Fruit fly (Drosophila melanogaster) whole organism, embryonic: ENCODE data around the gene stck.
A peak's percentile ranks its signal among the peaks of the same experiment; 100 is the strongest.

Source experiments
- Bdp1 ChIP-seq: fragments of 200-800 bp; sonication (Bioruptor generic); optimal IDR thresholded peaks from 3 replicates; lab custom pipeline; 2016; ENCODE audit warnings: missing biosample characterization, missing genetic modification characterization
- Blimp-1 ChIP-seq: fragments of 200-800 bp; sonication (Bioruptor generic); optimal IDR thresholded peaks from 3 replicates; lab custom pipeline; 2018; ENCODE audit warnings: missing biosample characterization, missing genetic modification characterization, mild to moderate bottlenecking, moderate library complexity, missing genetic modification reagents
- CG10462 ChIP-seq: fragments of 200-800 bp; sonication (Bioruptor generic); optimal IDR thresholded peaks from 2 replicates; lab custom pipeline; 2016; ENCODE audit warnings: missing biosample characterization, missing genetic modification characterization
- CG11456 ChIP-seq: fragments of 200-800 bp; sonication (Bioruptor generic); IDR thresholded peaks from 3 replicates; pipeline ENCODE4 v1.3.6; 2022; ENCODE audit warnings: missing biosample characterization, missing genetic modification characterization
- CG12071 ChIP-seq: fragments of 200-800 bp; sonication (Bioruptor generic); optimal IDR thresholded peaks from 3 replicates; lab custom pipeline; 2018; ENCODE audit warnings: missing biosample characterization, mild to moderate bottlenecking, missing genetic modification characterization
- CG13296 ChIP-seq: fragments of 200-800 bp; sonication (Bioruptor generic); optimal IDR thresholded peaks from 3 replicates; lab custom pipeline; 2018; ENCODE audit warnings: missing biosample characterization, mild to moderate bottlenecking, missing genetic modification characterization
- CG14710 ChIP-seq: fragments of 200-800 bp; sonication (Bioruptor generic); optimal IDR thresholded peaks from 3 replicates; lab custom pipeline; 2019; ENCODE audit warnings: missing biosample characterization, mild to moderate bottlenecking, missing genetic modification characterization, moderate library complexity
- CG18262 ChIP-seq: fragments of 200-800 bp; optimal IDR thresholded peaks from 3 replicates; lab custom pipeline; 2019; ENCODE audit warnings: missing biosample characterization, mild to moderate bottlenecking, missing genetic modification characterization, moderate library complexity
- CG18476 ChIP-seq: fragments of 200-800 bp; sonication (Bioruptor generic); optimal IDR thresholded peaks from 2 replicates; lab custom pipeline; 2016; ENCODE audit warnings: missing biosample characterization, mild to moderate bottlenecking, missing genetic modification characterization
- CG2678 ChIP-seq: fragments of 200-800 bp; sonication (Bioruptor generic); optimal IDR thresholded peaks from 3 replicates; lab custom pipeline; 2019; ENCODE audit warnings: missing biosample characterization, mild to moderate bottlenecking, missing genetic modification characterization, moderate library complexity
- CG30020 ChIP-seq: fragments of 200-800 bp; optimal IDR thresholded peaks from 2 replicates; lab custom pipeline; 2019; ENCODE audit warnings: missing biosample characterization, mild to moderate bottlenecking, missing genetic modification characterization, moderate library complexity
- CG3163 ChIP-seq: fragments of 200-800 bp; sonication (Bioruptor generic); optimal IDR thresholded peaks from 3 replicates; lab custom pipeline; 2016; ENCODE audit warnings: missing biosample characterization, missing genetic modification characterization
- CG3407 ChIP-seq: fragments of 200-800 bp; sonication (Bioruptor generic); optimal IDR thresholded peaks from 2 replicates; lab custom pipeline; 2018; ENCODE audit warnings: missing biosample characterization, mild to moderate bottlenecking, missing genetic modification characterization
- CG34224 ChIP-seq: fragments of 200-800 bp; sonication (Bioruptor generic); IDR thresholded peaks from 3 replicates; pipeline ENCODE4 v1.3.6; 2022; ENCODE audit warnings: missing biosample characterization, missing genetic modification characterization; ENCODE audit not compliant: partially characterized antibody
- CG42726 ChIP-seq: fragments of 200-800 bp; sonication (Bioruptor generic); IDR thresholded peaks from 2 replicates; pipeline ENCODE4 v1.3.6; 2022; ENCODE audit warnings: missing biosample characterization, missing genetic modification characterization; ENCODE audit not compliant: partially characterized antibody
- CG6175 ChIP-seq: fragments of 200-800 bp; sonication (Bioruptor generic); IDR thresholded peaks from 3 replicates; pipeline ENCODE4 v1.3.6; 2022; ENCODE audit warnings: missing biosample characterization, missing genetic modification characterization
- CG6683 ChIP-seq: fragments of 200-800 bp; sonication (Bioruptor generic); optimal IDR thresholded peaks from 2 replicates; lab custom pipeline; 2017; ENCODE audit warnings: missing biosample characterization, mild to moderate bottlenecking, missing genetic modification characterization, missing genetic modification reagents
- CG6791 ChIP-seq: fragments of 200-800 bp; sonication (Bioruptor generic); IDR thresholded peaks from 3 replicates; pipeline ENCODE4 v1.3.6; 2022; ENCODE audit warnings: missing biosample characterization, missing genetic modification characterization; ENCODE audit not compliant: partially characterized antibody
- CG7372 ChIP-seq: fragments of 200-800 bp; sonication (Bioruptor generic); IDR thresholded peaks from 2 replicates; pipeline ENCODE4 v1.3.6; 2022; ENCODE audit warnings: missing biosample characterization, missing genetic modification characterization
- CG7745 ChIP-seq: fragments of 200-800 bp; sonication (Bioruptor generic); optimal IDR thresholded peaks from 2 replicates; lab custom pipeline; 2018; ENCODE audit warnings: missing biosample characterization, mild to moderate bottlenecking, missing genetic modification characterization, moderate library complexity
- CG9797 ChIP-seq: fragments of 200-800 bp; sonication (Bioruptor generic); optimal IDR thresholded peaks from 3 replicates; lab custom pipeline; 2018; ENCODE audit warnings: missing biosample characterization, mild to moderate bottlenecking, missing genetic modification characterization
- CG9817 ChIP-seq: fragments of 200-800 bp; sonication (Bioruptor generic); optimal IDR thresholded peaks from 2 replicates; lab custom pipeline; 2018; ENCODE audit warnings: missing biosample characterization, mild to moderate bottlenecking, missing genetic modification characterization, moderate library complexity
- CTCF ChIP-seq: fragments of 200-800 bp; sonication (Bioruptor generic); optimal IDR thresholded peaks from 2 replicates; lab custom pipeline; 2017; ENCODE audit warnings: missing biosample characterization, mild to moderate bottlenecking, missing genetic modification characterization, moderate library complexity
- CrebB ChIP-seq: fragments of 200-800 bp; sonication (Bioruptor generic); optimal IDR thresholded peaks from 3 replicates; lab custom pipeline; 2018; ENCODE audit warnings: missing biosample characterization, mild to moderate bottlenecking, missing genetic modification characterization
- Dref ChIP-seq: fragments of 200-800 bp; sonication (Bioruptor generic); IDR thresholded peaks from 2 replicates; pipeline ENCODE4 v1.3.6; 2022; ENCODE audit warnings: missing biosample characterization, missing genetic modification characterization
- H2.0 ChIP-seq: fragments of 200-800 bp; sonication (Bioruptor generic); IDR thresholded peaks from 2 replicates; pipeline ENCODE4 v1.3.6; 2022; ENCODE audit warnings: missing biosample characterization, missing genetic modification characterization
- Max ChIP-seq: fragments of 200-800 bp; sonication (Bioruptor generic); optimal IDR thresholded peaks from 2 replicates; lab custom pipeline; 2016; ENCODE audit warnings: missing biosample characterization, mild to moderate bottlenecking, missing genetic modification characterization
- NC2α ChIP-seq: fragments of 200-800 bp; sonication (Bioruptor generic); optimal IDR thresholded peaks from 2 replicates; lab custom pipeline; 2016; ENCODE audit warnings: missing biosample characterization, missing genetic modification characterization
- Rfx ChIP-seq: fragments of 200-800 bp; sonication (Bioruptor generic); IDR thresholded peaks from 2 replicates; pipeline ENCODE4 v1.3.6; 2022; ENCODE audit warnings: missing biosample characterization, missing genetic modification characterization
- Sin3A ChIP-seq: fragments of >200 bp; optimal IDR thresholded peaks from 2 replicates; lab custom pipeline; 2018
- Usf ChIP-seq: fragments of 200-800 bp; sonication (Bioruptor generic); optimal IDR thresholded peaks from 2 replicates; lab custom pipeline; 2017; ENCODE audit warnings: missing genotype, missing biosample characterization, missing genetic modification characterization
- Xbp1 ChIP-seq: fragments of 200-800 bp; sonication (Bioruptor generic); optimal IDR thresholded peaks from 3 replicates; lab custom pipeline; 2016; ENCODE audit warnings: missing biosample characterization, mild to moderate bottlenecking, missing genetic modification characterization
- chm ChIP-seq: fragments of 200-800 bp; sonication (Bioruptor generic); IDR thresholded peaks from 2 replicates; pipeline ENCODE4 v1.3.6; 2022; ENCODE audit warnings: missing biosample characterization, missing genetic modification characterization
- corto ChIP-seq: fragments of 200-800 bp; sonication (Bioruptor generic); optimal IDR thresholded peaks from 2 replicates; lab custom pipeline; 2016; ENCODE audit warnings: missing biosample characterization, mild to moderate bottlenecking, missing genetic modification characterization, moderate library complexity
- dpn ChIP-seq, 2 experiments: fragments of 200-800 bp; sonication (Bioruptor generic); optimal IDR thresholded peaks; 3 replicates each; lab custom pipeline; 2016; ENCODE audit warnings: missing biosample characterization in 2 of 2, missing genetic modification characterization in 2 of 2
- eve ChIP-seq, 2 experiments: fragments of >200 bp; optimal IDR thresholded peaks; 2 replicates each; lab custom pipeline; 2017; ENCODE audit warnings: missing biosample characterization in 2 of 2, missing genetic modification characterization in 2 of 2
- ham ChIP-seq: fragments of 200-800 bp; sonication (Bioruptor generic); IDR thresholded peaks from 2 replicates; pipeline ENCODE4 v1.3.6; 2022; ENCODE audit warnings: missing biosample characterization, missing genetic modification characterization
- jumu ChIP-seq: fragments of 200-800 bp; sonication (Bioruptor generic); optimal IDR thresholded peaks from 3 replicates; lab custom pipeline; 2016; ENCODE audit warnings: missing biosample characterization, missing genetic modification characterization
- lilli ChIP-seq: fragments of 200-800 bp; sonication (Bioruptor generic); optimal IDR thresholded peaks from 3 replicates; lab custom pipeline; 2016; ENCODE audit warnings: missing biosample characterization, missing genetic modification characterization
- nerfin-2 ChIP-seq: fragments of 200-800 bp; sonication (Bioruptor generic); IDR thresholded peaks from 2 replicates; pipeline ENCODE4 v1.3.6; 2022; ENCODE audit warnings: missing biosample characterization, missing genetic modification characterization; ENCODE audit not compliant: partially characterized antibody
- nom ChIP-seq: fragments of 200-800 bp; sonication (Bioruptor generic); optimal IDR thresholded peaks from 2 replicates; lab custom pipeline; 2017; ENCODE audit warnings: missing biosample characterization, missing genetic modification characterization, mild to moderate bottlenecking, moderate library complexity, missing genetic modification reagents
- pfk ChIP-seq: fragments of 200-800 bp; sonication (Bioruptor generic); optimal IDR thresholded peaks from 2 replicates; lab custom pipeline; 2018; ENCODE audit warnings: missing biosample characterization, mild to moderate bottlenecking, missing genetic modification characterization, moderate library complexity
- pita ChIP-seq: fragments of 200-800 bp; sonication (Bioruptor generic); optimal IDR thresholded peaks from 2 replicates; lab custom pipeline; 2017; ENCODE audit warnings: missing biosample characterization, mild to moderate bottlenecking, missing genetic modification characterization
- psq ChIP-seq: fragments of 200-800 bp; sonication (Bioruptor generic); optimal IDR thresholded peaks from 2 replicates; lab custom pipeline; 2017; ENCODE audit warnings: missing biosample characterization, missing genetic modification characterization
- repo ChIP-seq: fragments of 200-800 bp; sonication (Bioruptor generic); optimal IDR thresholded peaks from 2 replicates; lab custom pipeline; 2016; ENCODE audit warnings: missing biosample characterization, missing genetic modification characterization
- toy ChIP-seq: fragments of 200-800 bp; sonication (Bioruptor generic); IDR thresholded peaks from 2 replicates; pipeline ENCODE4 v1.3.6; 2022; ENCODE audit warnings: missing biosample characterization, missing genetic modification characterization
- trh ChIP-seq: fragments of 200-800 bp; sonication (Bioruptor generic); optimal IDR thresholded peaks from 2 replicates; lab custom pipeline; 2016; ENCODE audit warnings: missing biosample characterization, missing genetic modification characterization
- vfl ChIP-seq: fragments of 200-800 bp; sonication (Bioruptor generic); optimal IDR thresholded peaks from 2 replicates; lab custom pipeline; 2016; ENCODE audit warnings: missing biosample characterization, missing genetic modification characterization
- vnd ChIP-seq: fragments of 200-800 bp; sonication (Bioruptor generic); IDR thresholded peaks from 3 replicates; pipeline ENCODE4 v1.3.6; 2022; ENCODE audit warnings: missing biosample characterization, missing genetic modification characterization; ENCODE audit not compliant: partially characterized antibody
- zfh1 ChIP-seq: fragments of 200-800 bp; sonication (Bioruptor generic); IDR thresholded peaks from 3 replicates; pipeline ENCODE4 v1.3.6; 2022; ENCODE audit warnings: missing biosample characterization, missing genetic modification characterization

The stck gene

DNA sequence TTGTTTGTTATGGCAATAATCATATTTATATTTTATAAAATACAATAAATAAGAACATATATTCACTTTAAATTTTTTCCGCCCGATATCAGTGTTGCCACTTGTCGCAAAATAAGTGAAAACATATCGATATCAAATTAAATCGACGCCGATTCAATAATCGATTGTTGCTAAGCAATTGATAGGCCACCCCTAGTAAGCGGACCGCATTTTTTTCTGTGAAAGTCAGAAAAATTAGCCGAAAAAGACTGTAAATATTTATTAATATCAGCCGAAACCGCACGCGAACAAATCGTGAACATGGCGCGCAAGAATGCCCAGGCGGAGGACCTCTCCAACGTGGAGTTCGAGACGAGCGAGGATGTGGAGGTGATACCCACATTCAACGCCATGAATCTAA is 43.7 kb upstream of the stck start, which contains the start of gene CG7483 (continued):
- no peak for TF ChIP-seq nom (GFP tag; lab: Kevin White, UChicago)
- no peak for TF ChIP-seq lilli (GFP tag; lab: Kevin White, UChicago)
- no peak for TF ChIP-seq Blimp-1 (GFP tag; lab: Kevin White, UChicago)
- no peak for TF ChIP-seq CG7745 (tag; lab: Kevin White, UChicago)
- no peak for TF ChIP-seq CG11456 (GFP tag; lab: Robert Waterston, UW)
- no peak for TF ChIP-seq CG6175 (GFP tag; lab: Robert Waterston, UW)
- TF ChIP-seq CG30020 (tag; lab: Kevin White, UChicago): no peak
- peak; percentile 79 for TF ChIP-seq nerfin-2 (GFP tag; lab: Robert Waterston, UW)
- TF ChIP-seq dpn (GFP tag; optimal IDR thresholded peaks at IDR 0.05; lab: Kevin White, UChicago): no peak
- TF ChIP-seq Bdp1 (GFP tag; lab: Kevin White, UChicago): no peak
- no peak for TF ChIP-seq CG7372 (GFP tag; lab: Robert Waterston, UW)
- TF ChIP-seq toy: no peak
- peak; percentile 34 for TF ChIP-seq Sin3A (lab: Kevin White, UChicago)
- TF ChIP-seq NC2α (GFP tag; lab: Kevin White, UChicago): no peak
- TF ChIP-seq CG14710 (tag; lab: Kevin White, UChicago): peak; percentile 55
- no peak for TF ChIP-seq CG10462
- no peak for TF ChIP-seq psq (GFP tag; lab: Kevin White, UChicago)
- peak; percentile 75 for TF ChIP-seq vnd (GFP tag; lab: Robert Waterston, UW)
- TF ChIP-seq H2.0: no peak
- no peak for TF ChIP-seq CG3163 (GFP tag; lab: Kevin White, UChicago)
- no peak for TF ChIP-seq chm
- no peak for TF ChIP-seq zfh1
- TF ChIP-seq CG34224 (GFP tag; lab: Robert Waterston, UW): peak; percentile 94
- TF ChIP-seq CG18476 (GFP tag; lab: Kevin White, UChicago): no peak
- TF ChIP-seq Dref: peak; percentile 97

DNA sequence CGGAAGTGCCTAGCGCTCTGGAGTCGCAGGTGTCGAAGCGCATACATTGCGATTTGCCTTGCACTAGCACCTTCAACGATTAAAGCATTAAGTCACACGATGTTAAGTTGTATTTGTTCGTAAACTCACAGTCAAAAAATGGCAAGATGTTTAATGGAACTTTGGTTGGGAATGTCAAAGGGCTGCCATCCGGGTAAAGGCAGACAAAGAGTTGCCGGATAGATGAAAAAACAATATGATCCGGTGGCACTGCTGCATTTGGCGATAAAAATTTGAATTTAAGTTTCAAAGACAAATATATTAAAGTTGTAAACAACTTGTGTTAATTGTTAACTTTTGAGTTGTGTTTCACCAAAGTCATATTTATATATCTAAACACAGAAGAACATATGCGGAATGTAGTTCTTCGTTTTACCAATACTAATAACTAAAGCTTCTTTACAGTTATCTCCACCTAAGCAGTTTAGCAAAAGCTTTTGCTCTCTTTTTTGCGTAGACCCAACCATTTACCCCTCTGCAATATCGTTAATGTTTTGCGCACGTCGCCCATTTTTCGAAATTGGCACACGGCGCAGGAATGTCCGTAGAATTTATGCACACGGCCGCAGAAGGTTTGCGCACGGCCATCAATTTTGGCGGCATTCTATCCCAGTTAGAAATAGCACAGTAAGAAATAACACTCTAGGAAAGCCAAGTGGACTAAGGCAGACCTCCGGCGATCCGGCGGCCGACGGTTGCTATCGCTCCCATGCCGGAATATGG is 40.3 kb upstream of the stck start, which contains the start of gene Coq2:
TSS of gene Coq2 (minus strand) at position 200 of the 762 bp plus-strand sequence.
- TF ChIP-seq pita (GFP tag; lab: Kevin White, UChicago) (peak; percentile 15), pfk (no peak), repo (GFP tag; lab: Kevin White, UChicago) (no peak), CrebB (no peak), Max (GFP tag; lab: Kevin White, UChicago) (no peak), corto (no peak), CG42726 (GFP tag; lab: Robert Waterston, UW) (no peak), CG18262 (tag; lab: Kevin White, UChicago) (no peak), trh (GFP tag; lab: Kevin White, UChicago) (no peak), ham (GFP tag; lab: Robert Waterston, UW) (no peak), CG6683 (GFP tag; lab: Kevin White, UChicago) (no peak), CTCF (GFP tag; lab: Kevin White, UChicago) (peak; percentile 53), CG2678 (tag; lab: Kevin White, UChicago) (no peak), Rfx (GFP tag; lab: Robert Waterston, UW) (0 out of 2 replicates have a peak, but pooled peaks have one; percentile 32), CG9817 (no peak), CG6791 (no peak), Xbp1 (GFP tag; lab: Kevin White, UChicago) (peak; percentile 2), CG12071 (no peak), Usf (GFP tag; lab: Kevin White, UChicago) (no peak), eve (GFP tag; optimal IDR thresholded peaks at IDR 0.05; lab: Kevin White, UChicago) (no peak), CG13296 (GFP tag; lab: Kevin White, UChicago) (no peak), CG9797 (GFP tag; lab: Kevin White, UChicago) (peak; percentile 16), chm (no peak), CG3407 (GFP tag; lab: Kevin White, UChicago) (no peak), Dref (peak; percentile 47; the same call in 1 of the 2 replicates), vfl (no peak), jumu (GFP tag; lab: Kevin White, UChicago) (no peak)
